Fruit fly (Drosophila melanogaster) whole organism, embryonic: ENCODE results near the gene mRpL35.

Experiments used
- CG1233 ChIP-seq: fragments of 200-800 bp; sonication (Bioruptor generic); optimal IDR thresholded peaks from 4 replicates; lab custom pipeline; 2018; ENCODE audit warnings: missing biosample characterization, mild to moderate bottlenecking, missing genetic modification characterization
- Opbp ChIP-seq: fragments of 200-800 bp; sonication (Bioruptor generic); IDR thresholded peaks from 3 replicates; pipeline ENCODE4 v1.3.6; 2022; ENCODE audit warnings: missing biosample characterization, missing genetic modification characterization; ENCODE audit not compliant: partially characterized antibody
- h ChIP-seq: fragments of >200 bp; optimal IDR thresholded peaks from 2 replicates; lab custom pipeline; 2017
- lola ChIP-seq, 3 experiments: fragments of >200 bp in 2 of 3; fragments of 200-800 bp in 1 of 3; sonication (Bioruptor generic) in 1 of 3; optimal IDR thresholded peaks; 2 replicates each; lab custom pipeline; 2017 to 2019; ENCODE audit warnings: missing biosample characterization in 3 of 3, missing genetic modification characterization in 3 of 3, mild to moderate bottlenecking in 1 of 3, moderate library complexity in 1 of 3
- trh ChIP-seq: fragments of 200-800 bp; sonication (Bioruptor generic); optimal IDR thresholded peaks from 2 replicates; lab custom pipeline; 2016; ENCODE audit warnings: missing biosample characterization, missing genetic modification characterization

DNA sequence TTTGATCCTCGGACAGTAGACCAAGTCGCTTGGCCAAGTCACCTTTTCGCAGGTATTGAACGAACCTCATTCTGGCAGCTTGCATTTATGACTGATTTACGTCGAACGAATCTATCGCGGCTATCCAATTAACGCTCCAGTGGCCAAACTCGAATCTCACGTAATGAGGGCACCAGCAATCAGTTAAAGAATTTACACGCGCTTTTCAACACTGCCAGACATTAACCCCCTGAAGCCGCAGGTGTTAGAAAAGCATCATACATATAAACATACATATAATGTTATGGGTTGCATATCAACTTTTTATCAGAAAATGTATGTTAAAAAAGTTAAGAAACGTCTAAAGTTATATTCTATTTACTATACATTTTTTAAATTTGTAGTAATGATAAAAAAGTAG is 2.0 kb downstream of the mRpL35 start, which contains the start of gene CG6028:
- peak; percentile 4 for TF ChIP-seq CG1233
- no peak for TF ChIP-seq lola (GFP tag; optimal IDR thresholded peaks at IDR 0.05; lab: Kevin White, UChicago)
- no peak for TF ChIP-seq trh (GFP tag; lab: Kevin White, UChicago)
- TF ChIP-seq h = no peak
- TF ChIP-seq Opbp (GFP tag; lab: Robert Waterston, UW) = no peak
